Fruit fly (Drosophila melanogaster): Measurements from ENCODE around the gene CG14322.

CG14322 gene

DNA sequence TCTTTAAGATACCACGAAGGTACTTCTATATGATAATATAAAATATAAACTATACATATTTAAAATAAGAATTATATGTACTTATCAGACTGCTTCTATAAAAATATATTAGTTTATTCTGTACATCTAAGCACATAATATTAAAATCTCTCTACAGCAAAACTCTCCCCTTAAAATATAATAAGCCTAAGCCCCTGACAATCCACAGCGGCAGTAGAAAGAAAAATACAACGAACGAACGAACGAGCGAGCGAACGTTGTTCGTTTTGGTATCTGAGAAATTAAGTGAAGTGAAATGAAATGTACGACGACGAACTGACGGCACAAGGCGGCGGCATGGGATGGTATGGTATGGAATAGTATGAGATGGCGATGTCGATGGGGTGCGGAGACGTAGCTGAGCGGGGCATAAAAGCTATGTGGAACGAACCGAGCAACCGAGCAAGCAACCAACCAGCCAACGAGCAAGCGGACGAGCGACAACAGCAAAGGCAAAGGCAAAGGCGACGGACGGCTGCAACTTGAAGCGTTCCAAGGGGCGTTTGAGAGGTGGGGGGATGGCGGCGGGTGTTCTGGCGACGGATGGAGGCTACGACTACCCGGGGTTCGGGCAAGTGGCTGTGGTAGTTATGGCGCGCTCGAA is 53.1 kb downstream of the CG14322 start (continued):
- peak; percentile 42 for TF ChIP-seq Atf3 (GFP tag; optimal IDR thresholded peaks at IDR 0.05)
- peak; percentile 93 for TF ChIP-seq Poxn (GFP tag; IDR thresholded peaks at IDR 0.05)
- peak; percentile 57 for TF ChIP-seq CG4854 (GFP tag; optimal IDR thresholded peaks at IDR 0.05)
- TF ChIP-seq en (GFP tag; optimal IDR thresholded peaks at IDR 0.05) = peak; percentile 17
- peak; percentile 90 for TF ChIP-seq CG12071 (GFP tag; optimal IDR thresholded peaks at IDR 0.05)
- peak; percentile 93 for TF ChIP-seq zen (tag; optimal IDR thresholded peaks at IDR 0.05)
- no peak for TF ChIP-seq CG7745 (tag; optimal IDR thresholded peaks at IDR 0.05)
- TF ChIP-seq dmrt99B (tag; optimal IDR thresholded peaks at IDR 0.05) = peak; percentile 99
- TF ChIP-seq btn (GFP tag; optimal IDR thresholded peaks at IDR 0.05) = peak; percentile 39
- peak; percentile 85 for TF ChIP-seq CG16779 (GFP tag; IDR thresholded peaks at IDR 0.05)
- TF ChIP-seq CG1792 (GFP tag; optimal IDR thresholded peaks at IDR 0.05) = peak; percentile 40
- no peak for TF ChIP-seq Dfd (GFP tag; optimal IDR thresholded peaks at IDR 0.05)
- peak; percentile 78 for TF ChIP-seq ac (GFP tag; optimal IDR thresholded peaks at IDR 0.05)
- peak; percentile 96 for TF ChIP-seq CG2120 (GFP tag; optimal IDR thresholded peaks at IDR 0.05)
- peak; percentile 70 for TF ChIP-seq CG12744 (GFP tag; optimal IDR thresholded peaks at IDR 0.05)
- peak; percentile 95 for TF ChIP-seq Nf-YA (GFP tag; IDR thresholded peaks at IDR 0.05)
- peak; percentile 26 for TF ChIP-seq NC2α (GFP tag; optimal IDR thresholded peaks at IDR 0.05)
- TF ChIP-seq CG8281 (tag; optimal IDR thresholded peaks at IDR 0.05) = peak; percentile 93
- TF ChIP-seq CG10274 (GFP tag; optimal IDR thresholded peaks at IDR 0.05) = peak; percentile 90
- TF ChIP-seq CG6689 (GFP tag; IDR thresholded peaks at IDR 0.05) = peak; percentile 98
- peak; percentile 98 for TF ChIP-seq seq (GFP tag; IDR thresholded peaks at IDR 0.05)
- peak; percentile 94 for TF ChIP-seq CG3065 (GFP tag; optimal IDR thresholded peaks at IDR 0.05)
- TF ChIP-seq shn (GFP tag; optimal IDR thresholded peaks at IDR 0.05) = peak; percentile 38
- peak; percentile 67 for TF ChIP-seq pnt (GFP tag; optimal IDR thresholded peaks at IDR 0.05)
- peak; percentile 99 for TF ChIP-seq Dbx (GFP tag; IDR thresholded peaks at IDR 0.05)
- peak; percentile 0 for TF ChIP-seq BEAF-32 (GFP tag; optimal IDR thresholded peaks at IDR 0.05)
- peak; percentile 48; the same call in 1 of the 3 replicates for TF ChIP-seq z (GFP tag; IDR thresholded peaks at IDR 0.05)
- no peak for TF ChIP-seq yki (optimal IDR thresholded peaks at IDR 0.05)
- TF ChIP-seq knrl (GFP tag; IDR thresholded peaks at IDR 0.05; ENCODE audit: partially characterized antibody) = peak; percentile 27; the same call in 1 of the 3 replicates
- TF ChIP-seq ewg (GFP tag; optimal IDR thresholded peaks at IDR 0.05) = peak; percentile 94
- no peak for TF ChIP-seq zf30C (GFP tag; optimal IDR thresholded peaks at IDR 0.05)
- TF ChIP-seq CkIIα-i1 (GFP tag; IDR thresholded peaks at IDR 0.05) = peak; percentile 69; the same call in 1 of the 2 replicates
- TF ChIP-seq CG17568 (GFP tag; optimal IDR thresholded peaks at IDR 0.05) = no peak
- TF ChIP-seq dm (GFP tag; optimal IDR thresholded peaks at IDR 0.05) = no peak
- no peak for TF ChIP-seq CG14860 (GFP tag; IDR thresholded peaks at IDR 0.05; ENCODE audit: partially characterized antibody)
- peak; percentile 83 for TF ChIP-seq CG10321 (GFP tag; IDR thresholded peaks at IDR 0.05)
- no peak for TF ChIP-seq stwl (tag; optimal IDR thresholded peaks at IDR 0.05)
- peak in 1 of 2 experiments; percentile 99 for TF ChIP-seq Eip74EF (GFP tag; optimal IDR thresholded peaks at IDR 0.05)
- TF ChIP-seq Sry-δ (GFP tag; optimal IDR thresholded peaks at IDR 0.05) = no peak
- peak; percentile 43 for TF ChIP-seq ab (GFP tag; optimal IDR thresholded peaks at IDR 0.05)
- peak; percentile 95 for TF ChIP-seq CG6254 (GFP tag; optimal IDR thresholded peaks at IDR 0.05)
- peak; percentile 97 for TF ChIP-seq pros (GFP tag; optimal IDR thresholded peaks at IDR 0.05)
- peak; percentile 100 for TF ChIP-seq CG18599 (GFP tag; optimal IDR thresholded peaks at IDR 0.05)
- TF ChIP-seq CG1603 (tag; optimal IDR thresholded peaks at IDR 0.05) = no peak
- peak in 1 of 2 experiments; percentile 56 for TF ChIP-seq Trl (optimal IDR thresholded peaks at IDR 0.05)
- peak; percentile 57 for TF ChIP-seq Trl (GFP tag; optimal IDR thresholded peaks at IDR 0.05)
- TF ChIP-seq CG12391 (tag; optimal IDR thresholded peaks at IDR 0.05) = peak; percentile 99
- TF ChIP-seq CG32767 (GFP tag; IDR thresholded peaks at IDR 0.05) = peak; percentile 98
- TF ChIP-seq C15 (GFP tag; IDR thresholded peaks at IDR 0.05) = peak; percentile 95
- peak; percentile 67 for TF ChIP-seq CG15073 (GFP tag; optimal IDR thresholded peaks at IDR 0.05)
